Fruit fly (Drosophila melanogaster) whole organism, embryonic: ENCODE data around the gene CG10317.
A peak's percentile ranks its signal among the peaks of the same experiment; 100 is the strongest.

Experiments used
- Atf-2 ChIP-seq: fragments of 200-800 bp; sonication (Bioruptor generic); optimal IDR thresholded peaks from 2 replicates; lab custom pipeline; 2016; ENCODE audit warnings: missing biosample characterization, missing genetic modification characterization
- Awh ChIP-seq: fragments of 200-800 bp; sonication (Bioruptor generic); IDR thresholded peaks from 2 replicates; pipeline ENCODE4, ENCODE4 v1.3.6; 2022; ENCODE audit warnings: missing biosample characterization, missing genetic modification characterization
- CG1233 ChIP-seq: fragments of 200-800 bp; sonication (Bioruptor generic); optimal IDR thresholded peaks from 4 replicates; lab custom pipeline; 2018; ENCODE audit warnings: missing biosample characterization, mild to moderate bottlenecking, missing genetic modification characterization
- CG12744 ChIP-seq: fragments of 200-800 bp; sonication (Bioruptor generic); optimal IDR thresholded peaks from 2 replicates; lab custom pipeline; 2016; ENCODE audit warnings: missing biosample characterization, missing genetic modification characterization
- CG12769 ChIP-seq: fragments of 200-800 bp; sonication (Bioruptor generic); optimal IDR thresholded peaks from 2 replicates; lab custom pipeline; 2019; ENCODE audit warnings: missing biosample characterization, mild to moderate bottlenecking, missing genetic modification characterization, moderate library complexity
- CG13287 ChIP-seq: fragments of 200-800 bp; sonication (Bioruptor generic); IDR thresholded peaks from 2 replicates; pipeline ENCODE4 v1.3.6; 2022; ENCODE audit warnings: missing biosample characterization, missing genetic modification characterization; ENCODE audit not compliant: partially characterized antibody
- CG13296 ChIP-seq: fragments of 200-800 bp; sonication (Bioruptor generic); optimal IDR thresholded peaks from 3 replicates; lab custom pipeline; 2018; ENCODE audit warnings: missing biosample characterization, mild to moderate bottlenecking, missing genetic modification characterization
- CG13424 ChIP-seq: fragments of 200-800 bp; sonication (Bioruptor generic); optimal IDR thresholded peaks from 2 replicates; lab custom pipeline; 2019; ENCODE audit warnings: missing biosample characterization, mild to moderate bottlenecking, missing genetic modification characterization, moderate library complexity
- CG14710 ChIP-seq: fragments of 200-800 bp; sonication (Bioruptor generic); optimal IDR thresholded peaks from 3 replicates; lab custom pipeline; 2019; ENCODE audit warnings: missing biosample characterization, mild to moderate bottlenecking, missing genetic modification characterization, moderate library complexity
- CG15601 ChIP-seq: fragments of 200-800 bp; sonication (Bioruptor generic); optimal IDR thresholded peaks from 3 replicates; lab custom pipeline; 2019; ENCODE audit warnings: missing biosample characterization, mild to moderate bottlenecking, missing genetic modification characterization, moderate library complexity
- CG1602 ChIP-seq: fragments of 200-800 bp; sonication (Bioruptor generic); optimal IDR thresholded peaks from 3 replicates; lab custom pipeline; 2016; ENCODE audit warnings: missing biosample characterization, missing genetic modification characterization
- CG17802 ChIP-seq: fragments of 200-800 bp; sonication (Bioruptor generic); optimal IDR thresholded peaks from 2 replicates; lab custom pipeline; 2018; ENCODE audit warnings: missing biosample characterization, mild to moderate bottlenecking, missing genetic modification characterization, moderate library complexity
- CG1832 ChIP-seq: fragments of 200-800 bp; sonication (Bioruptor generic); optimal IDR thresholded peaks from 2 replicates; lab custom pipeline; 2017; ENCODE audit warnings: missing biosample characterization, mild to moderate bottlenecking, missing genetic modification characterization, inconsistent platforms
- CG18764 ChIP-seq: fragments of 200-800 bp; sonication (Bioruptor generic); optimal IDR thresholded peaks from 3 replicates; lab custom pipeline; 2016; ENCODE audit warnings: missing biosample characterization, missing genetic modification characterization
- CG2116 ChIP-seq: fragments of 200-800 bp; sonication (Bioruptor generic); optimal IDR thresholded peaks from 3 replicates; lab custom pipeline; 2018; ENCODE audit warnings: missing biosample characterization, mild to moderate bottlenecking, missing genetic modification characterization
- CG2678 ChIP-seq: fragments of 200-800 bp; sonication (Bioruptor generic); optimal IDR thresholded peaks from 3 replicates; lab custom pipeline; 2019; ENCODE audit warnings: missing biosample characterization, mild to moderate bottlenecking, missing genetic modification characterization, moderate library complexity
- CG2889 ChIP-seq: fragments of 200-800 bp; sonication (Bioruptor generic); IDR thresholded peaks from 3 replicates; pipeline ENCODE4 v1.3.6; 2022; ENCODE audit warnings: missing biosample characterization, missing genetic modification characterization
- CG30020 ChIP-seq: fragments of 200-800 bp; optimal IDR thresholded peaks from 2 replicates; lab custom pipeline; 2019; ENCODE audit warnings: missing biosample characterization, mild to moderate bottlenecking, missing genetic modification characterization, moderate library complexity
- CG33213 ChIP-seq: fragments of 200-800 bp; sonication (Bioruptor generic); optimal IDR thresholded peaks from 3 replicates; lab custom pipeline; 2016; ENCODE audit warnings: missing biosample characterization, missing genetic modification characterization
- CG34422 ChIP-seq: fragments of 200-800 bp; sonication (Bioruptor generic); IDR thresholded peaks from 3 replicates; pipeline ENCODE4 v1.3.6; 2022; ENCODE audit warnings: missing biosample characterization, missing genetic modification characterization
- CG5180 ChIP-seq: fragments of 200-800 bp; sonication (Bioruptor generic); optimal IDR thresholded peaks from 3 replicates; lab custom pipeline; 2017; ENCODE audit warnings: missing biosample characterization, missing genetic modification characterization, mild to moderate bottlenecking, moderate library complexity, missing genetic modification reagents
- CG6654 ChIP-seq: fragments of 200-800 bp; sonication (Bioruptor generic); optimal IDR thresholded peaks from 2 replicates; lab custom pipeline; 2017; ENCODE audit warnings: missing biosample characterization, mild to moderate bottlenecking, missing genetic modification characterization
- CG6791 ChIP-seq: fragments of 200-800 bp; sonication (Bioruptor generic); IDR thresholded peaks from 3 replicates; pipeline ENCODE4 v1.3.6; 2022; ENCODE audit warnings: missing biosample characterization, missing genetic modification characterization; ENCODE audit not compliant: partially characterized antibody
- CG6854 ChIP-seq: fragments of 200-800 bp; sonication (Bioruptor generic); optimal IDR thresholded peaks from 3 replicates; lab custom pipeline; 2017; ENCODE audit warnings: missing biosample characterization, mild to moderate bottlenecking, missing genetic modification characterization
- CG7786 ChIP-seq: fragments of 200-800 bp; sonication (Bioruptor generic); optimal IDR thresholded peaks from 2 replicates; lab custom pipeline; 2016; ENCODE audit warnings: missing biosample characterization, missing genetic modification characterization
- Chrac-16 ChIP-seq: fragments of 200-800 bp; sonication (Bioruptor generic); optimal IDR thresholded peaks from 3 replicates; lab custom pipeline; 2016; ENCODE audit warnings: missing biosample characterization, missing genetic modification characterization
- CrebB ChIP-seq: fragments of 200-800 bp; sonication (Bioruptor generic); optimal IDR thresholded peaks from 3 replicates; lab custom pipeline; 2018; ENCODE audit warnings: missing biosample characterization, mild to moderate bottlenecking, missing genetic modification characterization
- D ChIP-seq, 2 experiments: fragments of 200-800 bp in 1 of 2; fragments of >200 bp in 1 of 2; sonication (Bioruptor generic) in 1 of 2; optimal IDR thresholded peaks; 2 replicates in 1 of 2; 3 replicates in 1 of 2; lab custom pipeline; 2017; ENCODE audit warnings: mild to moderate bottlenecking in 1 of 2, missing biosample characterization in 1 of 2, missing genetic modification characterization in 1 of 2, missing genetic modification reagents in 1 of 2
- Doc3 ChIP-seq: fragments of 200-800 bp; sonication (Bioruptor generic); IDR thresholded peaks from 3 replicates; pipeline ENCODE4 v1.3.6; 2022; ENCODE audit warnings: missing biosample characterization, missing genetic modification characterization; ENCODE audit not compliant: partially characterized antibody
- Dref ChIP-seq: fragments of 200-800 bp; sonication (Bioruptor generic); IDR thresholded peaks from 2 replicates; pipeline ENCODE4 v1.3.6; 2022; ENCODE audit warnings: missing biosample characterization, missing genetic modification characterization
- Lim3 ChIP-seq: fragments of 200-800 bp; sonication (Bioruptor generic); IDR thresholded peaks from 2 replicates; pipeline ENCODE4 v1.3.6; 2022; ENCODE audit warnings: missing biosample characterization, missing genetic modification characterization
- NFAT ChIP-seq: fragments of 200-800 bp; sonication (Bioruptor generic); IDR thresholded peaks from 2 replicates; pipeline ENCODE4 v1.3.6; 2022; ENCODE audit warnings: missing biosample characterization, missing genetic modification characterization
- NfI ChIP-seq: fragments of 200-800 bp; sonication (Bioruptor generic); optimal IDR thresholded peaks from 3 replicates; lab custom pipeline; 2018; ENCODE audit warnings: missing biosample characterization, mild to moderate bottlenecking, missing genetic modification characterization, moderate library complexity
- Ravus ChIP-seq: fragments of 200-800 bp; sonication (Bioruptor generic); IDR thresholded peaks from 2 replicates; pipeline ENCODE4 v1.3.6; 2022; ENCODE audit warnings: missing biosample characterization, missing genetic modification characterization
- Side ChIP-seq: fragments of 200-800 bp; sonication (Bioruptor generic); optimal IDR thresholded peaks from 2 replicates; lab custom pipeline; 2016; ENCODE audit warnings: missing biosample characterization, missing genetic modification characterization
- Vsx1 ChIP-seq: fragments of 200-800 bp; sonication (Bioruptor generic); optimal IDR thresholded peaks from 2 replicates; lab custom pipeline; 2017; ENCODE audit warnings: missing biosample characterization, mild to moderate bottlenecking, missing genetic modification characterization, missing genetic modification reagents
- ash1 ChIP-seq: fragments of 200-800 bp; sonication (Bioruptor generic); optimal IDR thresholded peaks from 2 replicates; lab custom pipeline; 2018; ENCODE audit warnings: missing biosample characterization, mild to moderate bottlenecking, missing genetic modification characterization
- btn ChIP-seq: fragments of 200-800 bp; sonication (Bioruptor generic); optimal IDR thresholded peaks from 2 replicates; lab custom pipeline; 2016; ENCODE audit warnings: missing biosample characterization, missing genetic modification characterization
- cg ChIP-seq: fragments of 200-800 bp; sonication (Bioruptor generic); optimal IDR thresholded peaks from 3 replicates; lab custom pipeline; 2019; ENCODE audit warnings: missing biosample characterization, mild to moderate bottlenecking, missing genetic modification characterization, moderate library complexity
- chinmo ChIP-seq: fragments of 200-800 bp; sonication (Bioruptor generic); IDR thresholded peaks from 4 replicates; pipeline ENCODE4 v1.3.6; 2022; ENCODE audit warnings: missing biosample characterization, missing genetic modification characterization; ENCODE audit not compliant: partially characterized antibody
- danr ChIP-seq: fragments of 200-800 bp; sonication (Bioruptor generic); IDR thresholded peaks from 2 replicates; pipeline ENCODE4 v1.3.6; 2022; ENCODE audit warnings: missing biosample characterization, missing genetic modification characterization
- hbn ChIP-seq: fragments of 200-800 bp; sonication (Bioruptor generic); IDR thresholded peaks from 2 replicates; pipeline ENCODE4 v1.3.6; 2022; ENCODE audit warnings: missing biosample characterization, missing genetic modification characterization; ENCODE audit not compliant: partially characterized antibody
- jing ChIP-seq: fragments of 200-800 bp; sonication (Bioruptor generic); optimal IDR thresholded peaks from 2 replicates; lab custom pipeline; 2018; ENCODE audit warnings: missing biosample characterization, mild to moderate bottlenecking, missing genetic modification characterization
- lilli ChIP-seq: fragments of 200-800 bp; sonication (Bioruptor generic); optimal IDR thresholded peaks from 3 replicates; lab custom pipeline; 2016; ENCODE audit warnings: missing biosample characterization, missing genetic modification characterization
- org-1 ChIP-seq: fragments of 200-800 bp; sonication (Bioruptor generic); optimal IDR thresholded peaks from 2 replicates; lab custom pipeline; 2017; ENCODE audit warnings: missing biosample characterization, missing genetic modification characterization
- p53 ChIP-seq: fragments of 200-800 bp; sonication (Bioruptor generic); optimal IDR thresholded peaks from 2 replicates; lab custom pipeline; 2016; ENCODE audit warnings: missing biosample characterization, missing genetic modification characterization
- so ChIP-seq: fragments of 200-800 bp; sonication (Bioruptor generic); IDR thresholded peaks from 3 replicates; pipeline ENCODE4 v1.3.6; 2022; ENCODE audit warnings: missing biosample characterization, missing genetic modification characterization
- ssp ChIP-seq: fragments of 200-800 bp; sonication (Bioruptor generic); IDR thresholded peaks from 2 replicates; pipeline ENCODE4 v1.3.6; 2022; ENCODE audit warnings: missing biosample characterization, missing genetic modification characterization
- stc ChIP-seq: fragments of 200-800 bp; sonication (Bioruptor generic); IDR thresholded peaks from 2 replicates; pipeline ENCODE4 v1.3.6; 2022; ENCODE audit warnings: missing biosample characterization, missing genetic modification characterization
- trh ChIP-seq: fragments of 200-800 bp; sonication (Bioruptor generic); optimal IDR thresholded peaks from 2 replicates; lab custom pipeline; 2016; ENCODE audit warnings: missing biosample characterization, missing genetic modification characterization
- tx ChIP-seq: fragments of 200-800 bp; sonication (Bioruptor generic); optimal IDR thresholded peaks from 2 replicates; lab custom pipeline; 2016; ENCODE audit warnings: missing biosample characterization, missing genetic modification characterization

CG10317 gene

dm6 chr3R:16337053-16337385, 33.3 kb downstream of the CG10317 start (continued):
- TF ChIP-seq Doc3 (no peak), D (optimal IDR thresholded peaks at IDR 0.05; lab: Kevin White, UChicago) (peak; percentile 75), D (GFP tag; optimal IDR thresholded peaks at IDR 0.05; lab: Kevin White, UChicago) (peak; percentile 70), CG1602 (GFP tag; lab: Kevin White, UChicago) (peak; percentile 71), CG15601 (peak; percentile 16), CG17802 (tag; lab: Kevin White, UChicago) (no peak), CG2116 (peak; percentile 10), CG12744 (GFP tag; lab: Kevin White, UChicago) (no peak), btn (GFP tag; lab: Kevin White, UChicago) (peak; percentile 51), CG6854 (GFP tag; lab: Kevin White, UChicago) (no peak), danr (GFP tag; lab: Robert Waterston, UW) (no peak), Lim3 (no peak), chinmo (GFP tag; lab: Robert Waterston, UW) (no peak), trh (no peak), so (no peak), CG1233 (peak; percentile 51), ssp (peak; percentile 45; the same call in 1 of the 2 replicates), CG18764 (peak; percentile 19), Dref (GFP tag; lab: Robert Waterston, UW) (no peak), CG2889 (no peak), jing (GFP tag; lab: Kevin White, UChicago) (peak; percentile 24), cg (no peak), Side (GFP tag; lab: Kevin White, UChicago) (peak; percentile 67), CG33213 (no peak), CG7786 (GFP tag; lab: Kevin White, UChicago) (peak; percentile 51), CG6791 (no peak), CG12769 (tag; lab: Kevin White, UChicago) (peak; percentile 13), CG14710 (tag; lab: Kevin White, UChicago) (peak; percentile 76), hbn (no peak), CG34422 (GFP tag; lab: Robert Waterston, UW) (peak; percentile 77; the same call in 2 of the 3 replicates), ash1 (GFP tag; lab: Kevin White, UChicago) (no peak), stc (GFP tag; lab: Robert Waterston, UW) (no peak), CrebB (tag; lab: Kevin White, UChicago) (no peak), Vsx1 (GFP tag; lab: Kevin White, UChicago) (no peak), CG6654 (GFP tag; lab: Kevin White, UChicago) (no peak), Awh (peak; percentile 36; the same call in 1 of the 2 replicates), p53 (GFP tag; lab: Kevin White, UChicago) (no peak), CG5180 (GFP tag; lab: Kevin White, UChicago) (no peak), CG30020 (tag; lab: Kevin White, UChicago) (no peak), Atf-2 (GFP tag; lab: Kevin White, UChicago) (peak; percentile 24), CG13424 (tag; lab: Kevin White, UChicago) (peak; percentile 9), NFAT (GFP tag; lab: Robert Waterston, UW) (no peak), CG13296 (GFP tag; lab: Kevin White, UChicago) (no peak), lilli (peak; percentile 56), Ravus (GFP tag; lab: Robert Waterston, UW) (no peak), tx (GFP tag; lab: Kevin White, UChicago) (peak; percentile 35), org-1 (GFP tag; lab: Kevin White, UChicago) (peak; percentile 38), NfI (GFP tag; lab: Kevin White, UChicago) (no peak), Chrac-16 (GFP tag; lab: Kevin White, UChicago) (peak; percentile 68), CG2678 (tag; lab: Kevin White, UChicago) (peak; percentile 27), CG13287 (no peak), CG1832 (GFP tag; lab: Kevin White, UChicago) (no peak)
